Fruit fly (Drosophila melanogaster) whole organism, embryonic: ENCODE results near the gene Zaf1.
A peak's percentile ranks its signal among the peaks of the same experiment; 100 is the strongest.

Experiments
- Adf1 ChIP-seq: fragments of 200-800 bp; sonication (Bioruptor generic); IDR thresholded peaks from 2 replicates; pipeline ENCODE4 v1.3.6; 2022; ENCODE audit warnings: missing biosample characterization, missing genetic modification characterization
- B-H1 ChIP-seq: fragments of 200-800 bp; sonication (Bioruptor generic); IDR thresholded peaks from 3 replicates; pipeline ENCODE4 v1.3.6; 2022; ENCODE audit warnings: missing biosample characterization, missing genetic modification characterization
- CG10267 ChIP-seq: fragments of 200-800 bp; sonication (Bioruptor generic); optimal IDR thresholded peaks from 2 replicates; lab custom pipeline; 2018; ENCODE audit warnings: missing biosample characterization, mild to moderate bottlenecking, missing genetic modification characterization, moderate library complexity
- CG12104 ChIP-seq: fragments of 200-800 bp; sonication (Bioruptor generic); optimal IDR thresholded peaks from 3 replicates; lab custom pipeline; 2016; ENCODE audit warnings: missing biosample characterization, missing genetic modification characterization
- CG12236 ChIP-seq: fragments of 200-800 bp; sonication (Bioruptor generic); optimal IDR thresholded peaks from 2 replicates; lab custom pipeline; 2016; ENCODE audit warnings: missing biosample characterization, missing genetic modification characterization
- CG12299 ChIP-seq: fragments of 200-800 bp; sonication (Bioruptor generic); optimal IDR thresholded peaks from 2 replicates; lab custom pipeline; 2018; ENCODE audit warnings: missing biosample characterization, mild to moderate bottlenecking, missing genetic modification characterization
- CG12659 ChIP-seq: fragments of 200-800 bp; sonication (Bioruptor generic); optimal IDR thresholded peaks from 3 replicates; lab custom pipeline; 2017; ENCODE audit warnings: mild to moderate bottlenecking, missing biosample characterization, missing genetic modification reagents, missing genetic modification characterization
- CG13123 ChIP-seq: fragments of 200-800 bp; sonication (Bioruptor generic); optimal IDR thresholded peaks from 2 replicates; lab custom pipeline; 2016; ENCODE audit warnings: missing biosample characterization, missing genetic modification characterization
- CG15269 ChIP-seq: fragments of 200-800 bp; sonication (Bioruptor generic); optimal IDR thresholded peaks from 2 replicates; lab custom pipeline; 2018; ENCODE audit warnings: missing biosample characterization, mild to moderate bottlenecking, missing genetic modification characterization, moderate library complexity
- CG15514 ChIP-seq: fragments of 200-800 bp; sonication (Bioruptor generic); optimal IDR thresholded peaks from 3 replicates; lab custom pipeline; 2017; ENCODE audit warnings: missing biosample characterization, missing genetic modification characterization, mild to moderate bottlenecking, moderate library complexity, missing genetic modification reagents
- CG31388 ChIP-seq: fragments of 200-800 bp; sonication (Bioruptor generic); optimal IDR thresholded peaks from 2 replicates; lab custom pipeline; 2016; ENCODE audit warnings: missing biosample characterization, missing genetic modification characterization
- CG33213 ChIP-seq: fragments of 200-800 bp; sonication (Bioruptor generic); optimal IDR thresholded peaks from 3 replicates; lab custom pipeline; 2016; ENCODE audit warnings: missing biosample characterization, missing genetic modification characterization
- CG34422 ChIP-seq: fragments of 200-800 bp; sonication (Bioruptor generic); IDR thresholded peaks from 3 replicates; pipeline ENCODE4 v1.3.6; 2022; ENCODE audit warnings: missing biosample characterization, missing genetic modification characterization
- CG4328 ChIP-seq: fragments of 200-800 bp; sonication (Bioruptor generic); optimal IDR thresholded peaks from 3 replicates; lab custom pipeline; 2017; ENCODE audit warnings: missing biosample characterization, missing genetic modification reagents, missing genetic modification characterization
- CG4617 ChIP-seq: fragments of 200-800 bp; sonication (Bioruptor generic); optimal IDR thresholded peaks from 3 replicates; lab custom pipeline; 2016; ENCODE audit warnings: missing biosample characterization, missing genetic modification characterization, borderline replicate concordance
- CG6765 ChIP-seq: fragments of 200-800 bp; sonication (Bioruptor generic); optimal IDR thresholded peaks from 3 replicates; lab custom pipeline; 2017; ENCODE audit warnings: missing biosample characterization, mild to moderate bottlenecking, missing genetic modification characterization
- CG7963 ChIP-seq: fragments of 200-800 bp; sonication (Bioruptor generic); IDR thresholded peaks from 3 replicates; pipeline ENCODE4 v1.3.6; 2022; ENCODE audit warnings: missing biosample characterization, missing genetic modification characterization; ENCODE audit not compliant: partially characterized antibody
- CG8478 ChIP-seq: fragments of >200 bp; optimal IDR thresholded peaks from 2 replicates; lab custom pipeline; 2018
- CG9215 ChIP-seq: fragments of 200-800 bp; sonication (Bioruptor generic); IDR thresholded peaks from 2 replicates; pipeline ENCODE4 v1.3.6; 2022; ENCODE audit warnings: missing biosample characterization, missing genetic modification characterization
- Dp ChIP-seq: fragments of 200-800 bp; sonication (Bioruptor generic); optimal IDR thresholded peaks from 2 replicates; lab custom pipeline; 2018; ENCODE audit warnings: missing biosample characterization, mild to moderate bottlenecking, missing genetic modification characterization, moderate library complexity
- Fer1 ChIP-seq: fragments of 200-800 bp; sonication (Bioruptor generic); optimal IDR thresholded peaks from 2 replicates; lab custom pipeline; 2017; ENCODE audit warnings: missing biosample characterization, mild to moderate bottlenecking, missing genetic modification characterization
- Hsf ChIP-seq: fragments of 200-800 bp; sonication (Bioruptor generic); optimal IDR thresholded peaks from 3 replicates; lab custom pipeline; 2016; ENCODE audit warnings: missing biosample characterization, missing genetic modification characterization
- MESR4 ChIP-seq: fragments of 200-800 bp; sonication (Bioruptor generic); optimal IDR thresholded peaks from 2 replicates; lab custom pipeline; 2018; ENCODE audit warnings: missing biosample characterization, mild to moderate bottlenecking, missing genetic modification characterization, moderate library complexity
- Mad ChIP-seq: fragments of 200-800 bp; sonication (Bioruptor generic); optimal IDR thresholded peaks from 2 replicates; lab custom pipeline; 2016; ENCODE audit warnings: missing biosample characterization, missing genetic modification characterization
- Max ChIP-seq: fragments of 200-800 bp; sonication (Bioruptor generic); optimal IDR thresholded peaks from 2 replicates; lab custom pipeline; 2016; ENCODE audit warnings: missing biosample characterization, mild to moderate bottlenecking, missing genetic modification characterization
- Med ChIP-seq: fragments of 200-800 bp; sonication (Bioruptor generic); peaks from one replicate; lab custom pipeline; 2016; ENCODE audit warnings: missing biosample characterization, missing genetic modification characterization, mild to moderate bottlenecking, inconsistent platforms, moderate library complexity
- NC2α ChIP-seq: fragments of 200-800 bp; sonication (Bioruptor generic); optimal IDR thresholded peaks from 2 replicates; lab custom pipeline; 2016; ENCODE audit warnings: missing biosample characterization, missing genetic modification characterization
- Opbp ChIP-seq: fragments of 200-800 bp; sonication (Bioruptor generic); IDR thresholded peaks from 3 replicates; pipeline ENCODE4 v1.3.6; 2022; ENCODE audit warnings: missing biosample characterization, missing genetic modification characterization; ENCODE audit not compliant: partially characterized antibody
- Sox102F ChIP-seq: fragments of 200-800 bp; sonication (Bioruptor generic); optimal IDR thresholded peaks from 2 replicates; lab custom pipeline; 2018; ENCODE audit warnings: missing biosample characterization, mild to moderate bottlenecking, missing genetic modification characterization, moderate library complexity
- ab ChIP-seq: fragments of 200-800 bp; sonication (Bioruptor generic); optimal IDR thresholded peaks from 2 replicates; lab custom pipeline; 2016; ENCODE audit warnings: missing biosample characterization, missing genetic modification characterization
- cg ChIP-seq: fragments of 200-800 bp; sonication (Bioruptor generic); optimal IDR thresholded peaks from 3 replicates; lab custom pipeline; 2019; ENCODE audit warnings: missing biosample characterization, mild to moderate bottlenecking, missing genetic modification characterization, moderate library complexity
- dati ChIP-seq: fragments of 200-800 bp; sonication (Bioruptor generic); IDR thresholded peaks from 2 replicates; pipeline ENCODE4 v1.3.6; 2022; ENCODE audit warnings: missing biosample characterization, missing genetic modification characterization
- disco-r ChIP-seq: fragments of 200-800 bp; sonication (Bioruptor generic); optimal IDR thresholded peaks from 2 replicates; lab custom pipeline; 2016; ENCODE audit warnings: missing biosample characterization, missing genetic modification characterization
- dm ChIP-seq: fragments of 200-800 bp; sonication (Bioruptor generic); optimal IDR thresholded peaks from 3 replicates; lab custom pipeline; 2016; ENCODE audit warnings: missing biosample characterization, missing genetic modification characterization
- fd64A ChIP-seq: fragments of 200-800 bp; sonication (Bioruptor generic); optimal IDR thresholded peaks from 3 replicates; lab custom pipeline; 2018; ENCODE audit warnings: missing biosample characterization, mild to moderate bottlenecking, missing genetic modification characterization
- fu2 ChIP-seq: fragments of 200-800 bp; sonication (Bioruptor generic); optimal IDR thresholded peaks from 2 replicates; lab custom pipeline; 2016; ENCODE audit warnings: missing biosample characterization, missing genetic modification characterization
- gsb ChIP-seq: fragments of 200-800 bp; sonication (Bioruptor generic); IDR thresholded peaks from 2 replicates; pipeline ENCODE4 v1.3.6; 2022; ENCODE audit warnings: missing biosample characterization, missing genetic modification characterization
- insv ChIP-seq, 2 experiments: fragments of 200-800 bp; sonication (Bioruptor generic); optimal IDR thresholded peaks; 3 replicates each; lab custom pipeline; 2016 to 2018; ENCODE audit warnings: missing biosample characterization in 2 of 2, missing genetic modification characterization in 2 of 2
- lov ChIP-seq, 2 experiments: fragments of 200-800 bp in 1 of 2; fragments of >200 bp in 1 of 2; sonication (Bioruptor generic) in 1 of 2; IDR thresholded peaks in 1 of 2; optimal IDR thresholded peaks in 1 of 2; 2 replicates in 1 of 2; 3 replicates in 1 of 2; pipeline versions ENCODE4 v1.3.6 to Lab custom; 2017 to 2022; ENCODE audit warnings: missing biosample characterization in 1 of 2, missing genetic modification characterization in 1 of 2
- mam ChIP-seq: fragments of 200-800 bp; sonication (Bioruptor generic); optimal IDR thresholded peaks from 3 replicates; lab custom pipeline; 2016; ENCODE audit warnings: missing biosample characterization, missing genetic modification characterization
- pho ChIP-seq: fragments of 200-800 bp; sonication (Bioruptor generic); optimal IDR thresholded peaks from 2 replicates; lab custom pipeline; 2016; ENCODE audit warnings: missing biosample characterization, missing genetic modification characterization
- phol ChIP-seq: fragments of 200-800 bp; sonication (Bioruptor generic); optimal IDR thresholded peaks from 3 replicates; lab custom pipeline; 2018; ENCODE audit warnings: missing biosample characterization, mild to moderate bottlenecking, missing genetic modification characterization, moderate library complexity
- row ChIP-seq: fragments of 200-800 bp; sonication (Bioruptor generic); IDR thresholded peaks from 3 replicates; pipeline ENCODE4 v1.3.6; 2022; ENCODE audit warnings: missing biosample characterization, missing genetic modification characterization
- sc ChIP-seq, 3 experiments: fragments of >200 bp in 2 of 3; fragments of 200-800 bp in 1 of 3; sonication (Bioruptor generic) in 1 of 3; optimal IDR thresholded peaks; 2 replicates in 2 of 3; 3 replicates in 1 of 3; lab custom pipeline; 2017; ENCODE audit warnings: mild to moderate bottlenecking in 1 of 3, missing biosample characterization in 1 of 3, missing genetic modification characterization in 1 of 3, missing genetic modification reagents in 1 of 3
- sd ChIP-seq: fragments of 200-800 bp; sonication (Bioruptor generic); optimal IDR thresholded peaks from 3 replicates; lab custom pipeline; 2018; ENCODE audit warnings: missing biosample characterization, mild to moderate bottlenecking, missing genetic modification characterization, moderate library complexity
- sens-2 ChIP-seq: fragments of 200-800 bp; sonication (Bioruptor generic); IDR thresholded peaks from 2 replicates; pipeline ENCODE4 v1.3.6; 2022; ENCODE audit warnings: missing biosample characterization, missing genetic modification characterization
- sima ChIP-seq: fragments of 200-800 bp; sonication (Bioruptor generic); optimal IDR thresholded peaks from 2 replicates; lab custom pipeline; 2016; ENCODE audit warnings: missing biosample characterization, missing genetic modification characterization
- tup ChIP-seq: fragments of 200-800 bp; sonication (Bioruptor generic); optimal IDR thresholded peaks from 2 replicates; lab custom pipeline; 2016; ENCODE audit warnings: missing biosample characterization, mild to moderate bottlenecking, missing genetic modification characterization, moderate library complexity
- tx ChIP-seq: fragments of 200-800 bp; sonication (Bioruptor generic); optimal IDR thresholded peaks from 2 replicates; lab custom pipeline; 2016; ENCODE audit warnings: missing biosample characterization, missing genetic modification characterization

The Zaf1 gene

dm6 chr3R:11628416-11629041 is 3.1 kb upstream of the Zaf1 start, which contains the start of gene CG14712 (continued):
- TF ChIP-seq CG4617 (GFP tag; lab: Kevin White, UChicago) (peak; percentile 59), Hsf (GFP tag; lab: Kevin White, UChicago) (peak; percentile 12), CG12104 (GFP tag; lab: Kevin White, UChicago) (no peak), dati (GFP tag; lab: Robert Waterston, UW) (no peak), CG15269 (no peak), B-H1 (GFP tag; lab: Robert Waterston, UW) (no peak), lov (optimal IDR thresholded peaks at IDR 0.05; lab: Kevin White, UChicago) (no peak), lov (GFP tag; IDR thresholded peaks at IDR 0.05; lab: Robert Waterston, UW) (no peak), NC2α (GFP tag; lab: Kevin White, UChicago) (no peak), sd (tag; lab: Kevin White, UChicago) (no peak), CG12236 (no peak), CG8478 (lab: Kevin White, UChicago) (no peak), tx (GFP tag; lab: Kevin White, UChicago) (no peak), fu2 (GFP tag; lab: Kevin White, UChicago) (no peak), Mad (GFP tag; lab: Kevin White, UChicago) (peak; percentile 35), pho (GFP tag; lab: Kevin White, UChicago) (peak; percentile 24), CG12299 (tag; lab: Kevin White, UChicago) (peak; percentile 35), Opbp (GFP tag; lab: Robert Waterston, UW) (0 out of 3 replicates have a peak, but pooled peaks have one; percentile 25), CG33213 (peak; percentile 13), sens-2 (no peak), row (GFP tag; lab: Robert Waterston, UW) (peak; percentile 51; the same call in 2 of the 3 replicates), ab (GFP tag; lab: Kevin White, UChicago) (no peak), CG6765 (no peak), MESR4 (peak; percentile 69), Max (GFP tag; lab: Kevin White, UChicago) (peak; percentile 49), mam (peak; percentile 39), Sox102F (GFP tag; lab: Kevin White, UChicago) (no peak), tup (no peak), sc (optimal IDR thresholded peaks at IDR 0.05; lab: Kevin White, UChicago) (no peak), sc (GFP tag; optimal IDR thresholded peaks at IDR 0.05; lab: Kevin White, UChicago) (no peak), sima (no peak), CG13123 (no peak), Fer1 (peak; percentile 11), phol (tag; lab: Kevin White, UChicago) (peak; percentile 72), CG10267 (tag; lab: Kevin White, UChicago) (peak; percentile 69), CG15514 (GFP tag; lab: Kevin White, UChicago) (peak; percentile 83), CG7963 (GFP tag; lab: Robert Waterston, UW) (peak; percentile 37; the same call in 1 of the 3 replicates), CG4328 (GFP tag; lab: Kevin White, UChicago) (no peak), Dp (GFP tag; lab: Kevin White, UChicago) (peak; percentile 97), gsb (GFP tag; lab: Robert Waterston, UW) (no peak), Med (peak; percentile 79), CG34422 (GFP tag; lab: Robert Waterston, UW) (peak; percentile 16; the same call in 1 of the 3 replicates), CG31388 (no peak), CG12659 (peak; percentile 82), Adf1 (GFP tag; lab: Robert Waterston, UW) (0 out of 2 replicates have a peak, but pooled peaks have one; percentile 15), disco-r (GFP tag; lab: Kevin White, UChicago) (no peak), fd64A (GFP tag; lab: Kevin White, UChicago) (no peak), dm (GFP tag; lab: Kevin White, UChicago) (peak; percentile 28), CG9215 (GFP tag; lab: Robert Waterston, UW) (no peak), insv (GFP tag; optimal IDR thresholded peaks at IDR 0.05; lab: Kevin White, UChicago) (peak in 1 of 2 experiments; percentile 22), cg (GFP tag; lab: Kevin White, UChicago) (no peak)
